Worm (Caenorhabditis elegans): ENCODE data around the gene Y32G9A.2.

DNA sequence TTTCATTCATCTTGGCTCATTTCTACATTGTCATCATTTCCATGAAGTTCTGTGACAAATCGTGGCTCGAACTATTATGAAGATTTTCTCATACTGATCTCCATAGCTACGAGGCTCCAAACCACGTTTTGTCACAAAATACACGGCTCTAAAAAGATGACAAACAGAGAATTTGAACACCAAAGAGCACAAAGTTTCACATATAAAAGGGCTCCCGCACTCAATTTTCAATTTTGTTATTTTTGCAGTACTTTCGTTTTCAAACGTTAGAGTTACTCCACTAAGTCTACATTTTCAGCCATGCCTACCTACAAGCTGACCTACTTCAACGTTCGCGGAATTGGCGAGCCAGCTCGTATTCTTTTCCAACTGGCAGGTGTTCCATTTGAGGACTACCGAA lies 3.0 kb downstream of the Y32G9A.2 start, which contains the start of gene gst-37:
- TF ChIP-seq F52B5.7 (tag; optimal IDR thresholded peaks at IDR 0.05) (no peak), fkh-3 (tag; optimal IDR thresholded peaks at IDR 0.05) (no peak), ztf-6 (GFP tag; IDR thresholded peaks at IDR 0.05) (no peak), nhr-90 (tag; optimal IDR thresholded peaks at IDR 0.05) (no peak), ceh-27 (GFP tag; optimal IDR thresholded peaks at IDR 0.05) (no peak), snpc-4 (GFP tag; optimal IDR thresholded peaks at IDR 0.05) (no peak), snpc-4 (tag; optimal IDR thresholded peaks at IDR 0.05) (no peak), F39B2.1 (GFP tag; IDR thresholded peaks at IDR 0.05) (no peak), sptf-2 (GFP tag; optimal IDR thresholded peaks at IDR 0.05) (no peak), mxl-1 (tag; optimal IDR thresholded peaks at IDR 0.05) (no peak), efl-1 (GFP tag; optimal IDR thresholded peaks at IDR 0.05) (no peak), tlf-1 (GFP tag; optimal IDR thresholded peaks at IDR 0.05) (no peak), ets-4 (GFP tag; optimal IDR thresholded peaks at IDR 0.05) (no peak), dox-1 (GFP tag; IDR thresholded peaks at IDR 0.05) (no peak)

Measured in whole organism, young adult.